Worm (Caenorhabditis elegans): ENCODE results near the gene ttr-18.

Gene ttr-18

ce11 chrII:11473525-11474181 lies 12.9 kb downstream of the ttr-18 start, which contains the start of the genes metl-1 and W02B12.11 (continued):
- TF ChIP-seq hsf-1 (GFP tag; IDR thresholded peaks at IDR 0.05) (peak; percentile 79), dpl-1 (GFP tag; optimal IDR thresholded peaks at IDR 0.05) (peak; percentile 29), ekl-4 (GFP tag; IDR thresholded peaks at IDR 0.05) (peak; percentile 92), ztf-18 (tag; optimal IDR thresholded peaks at IDR 0.05) (peak; percentile 99), egl-18 (GFP tag; IDR thresholded peaks at IDR 0.05) (0 out of 2 replicates have a peak, but pooled peaks have one; percentile 38), B0035.1 (tag; optimal IDR thresholded peaks at IDR 0.05) (peak; percentile 9), attf-3 (GFP tag; conservative IDR thresholded peaks at IDR 0.05) (peak; percentile 69), ztf-6 (GFP tag; IDR thresholded peaks at IDR 0.05) (no peak), ceh-27 (GFP tag; optimal IDR thresholded peaks at IDR 0.05) (peak; percentile 43), D2030.7 (GFP tag; IDR thresholded peaks at IDR 0.05) (peak; percentile 80), ztf-22 (GFP tag; optimal IDR thresholded peaks at IDR 0.05) (no peak), snpc-1.3 (tag; optimal IDR thresholded peaks at IDR 0.05; ENCODE audit: insufficient read depth) (no peak), F52B5.7 (tag; optimal IDR thresholded peaks at IDR 0.05) (no peak), zfh-2 (GFP tag; conservative IDR thresholded peaks at IDR 0.05) (peak; percentile 69; the same call in 1 of the 2 replicates), rec-8 (tag; optimal IDR thresholded peaks at IDR 0.05) (peak in 1 of 2 experiments; percentile 28), madf-6 (GFP tag; IDR thresholded peaks at IDR 0.05) (peak; percentile 91), ztf-28 (GFP tag; IDR thresholded peaks at IDR 0.05) (no peak), nfyb-1 (GFP tag; IDR thresholded peaks at IDR 0.05) (peak; percentile 87), C17E4.6 (GFP tag; IDR thresholded peaks at IDR 0.05) (peak; percentile 67; the same call in 1 of the 2 replicates), dox-1 (GFP tag; IDR thresholded peaks at IDR 0.05) (peak; percentile 89), lag-1 (GFP tag; IDR thresholded peaks at IDR 0.05) (no peak), Y56A3A.18 (GFP tag; IDR thresholded peaks at IDR 0.05) (peak; percentile 72; the same call in 1 of the 2 replicates), nhr-179 (tag; optimal IDR thresholded peaks at IDR 0.05) (no peak), snpc-3.4 (tag; optimal IDR thresholded peaks at IDR 0.05) (peak; percentile 41), tbp1 (GFP tag; optimal IDR thresholded peaks at IDR 0.05) (peak; percentile 68), nhr-80 (tag; optimal IDR thresholded peaks at IDR 0.05) (peak; percentile 55), sptf-2 (GFP tag; optimal IDR thresholded peaks at IDR 0.05) (no peak), mcd-1 (GFP tag; IDR thresholded peaks at IDR 0.05) (peak; percentile 88), Y79H2A.3 (GFP tag; conservative IDR thresholded peaks at IDR 0.05) (no peak), F22D6.2 (tag; optimal IDR thresholded peaks at IDR 0.05) (peak; percentile 43), lin-26 (GFP tag; IDR thresholded peaks at IDR 0.05) (peak; percentile 59; the same call in 1 of the 2 replicates), Y95B8A.8 (GFP tag; IDR thresholded peaks at IDR 0.05) (no peak), Y53G8AR.9 (GFP tag; conservative IDR thresholded peaks at IDR 0.05) (peak; percentile 93), tlf-1 (GFP tag; optimal IDR thresholded peaks at IDR 0.05) (peak; percentile 74), F33H1.4 (GFP tag; IDR thresholded peaks at IDR 0.05) (peak; percentile 75), nfya-1 (tag; optimal IDR thresholded peaks at IDR 0.05; ENCODE audit: borderline replicate concordance, insufficient read depth) (no peak), madf-8 (GFP tag; conservative IDR thresholded peaks at IDR 0.05) (peak; percentile 67), gei-17 (GFP tag; optimal IDR thresholded peaks at IDR 0.05) (peak; percentile 64), T26A5.8 (tag; optimal IDR thresholded peaks at IDR 0.05) (no peak), aptf-3 (GFP tag; IDR thresholded peaks at IDR 0.05) (no peak), B0336.3 (GFP tag; IDR thresholded peaks at IDR 0.05) (peak; percentile 85), efl-1 (GFP tag; optimal IDR thresholded peaks at IDR 0.05) (no peak), egl-44 (GFP tag; IDR thresholded peaks at IDR 0.05) (no peak), hrde-1 (tag; optimal IDR thresholded peaks at IDR 0.05; ENCODE audit: borderline replicate concordance) (no peak), mel-28 (tag; optimal IDR thresholded peaks at IDR 0.05; ENCODE audit: borderline replicate concordance) (no peak), Y53F4B.3 (GFP tag; IDR thresholded peaks at IDR 0.05) (no peak), atf-7 (tag; optimal IDR thresholded peaks at IDR 0.05) (peak; percentile 53)

Measured in whole organism, young adult.